Fruit fly (Drosophila melanogaster): Measurements from ENCODE around the gene CG45064.

CG45064 gene

dm6 chrX:14882536-14883118 is at the start of gene CG45064, which contains the start of gene CG45065:
CG45064 (minus strand) TSS chrX:14882586.
CG45065 (minus strand) TSS chrX:14882586.
- TF ChIP-seq CTCF (optimal IDR thresholded peaks at IDR 0.05) (no peak), CG8478 (optimal IDR thresholded peaks at IDR 0.05) (no peak)

dm6 chrX:14931296-14931695 is 48.9 kb upstream of the CG45064 start:
- TF ChIP-seq CTCF (optimal IDR thresholded peaks at IDR 0.05) (no peak), CG8478 (optimal IDR thresholded peaks at IDR 0.05) (no peak)

- TF ChIP-seq CTCF (optimal IDR thresholded peaks at IDR 0.05) (no peak), CG8478 (optimal IDR thresholded peaks at IDR 0.05) (no peak)
Measured at dm6 chrX:14929813-14930212, 47.4 kb upstream of the CG45064 start.

dm6 chrX:14928844-14929243 is 46.5 kb upstream of the CG45064 start, which contains the start of gene CG32591:
CG32591 (minus strand) TSS chrX:14928944.
- TF ChIP-seq CG8478 (optimal IDR thresholded peaks at IDR 0.05) = no peak
- TF ChIP-seq CTCF (optimal IDR thresholded peaks at IDR 0.05) = no peak

dm6 chrX:14923277-14924019 is 41.1 kb upstream of the CG45064 start, which contains the start of gene CG9503:
CG9503 (minus strand) TSS chrX:14923493.
- no peak for TF ChIP-seq CTCF (optimal IDR thresholded peaks at IDR 0.05)

- TF ChIP-seq CG8478 (optimal IDR thresholded peaks at IDR 0.05) (no peak), CTCF (optimal IDR thresholded peaks at IDR 0.05) (no peak)
Measured at dm6 chrX:14922396-14923276, 40.2 kb upstream of the CG45064 start.

- TF ChIP-seq CG8478 (optimal IDR thresholded peaks at IDR 0.05) = no peak
- peak; percentile 67 to 74 for TF ChIP-seq CTCF (optimal IDR thresholded peaks at IDR 0.05)
Measured at dm6 chrX:14918750-14919247, 36.4 kb upstream of the CG45064 start, which contains the start of gene Eo. Eo (minus strand) TSS chrX:14918800.

- TF ChIP-seq CG8478 (optimal IDR thresholded peaks at IDR 0.05) (no peak), CTCF (optimal IDR thresholded peaks at IDR 0.05) (no peak)
Measured at dm6 chrX:14913706-14914303, 31.4 kb upstream of the CG45064 start, which contains the start of gene CG12398. CG12398 (minus strand) TSS chrX:14913812.

- peak; percentile 70 to 72 for TF ChIP-seq CTCF (optimal IDR thresholded peaks at IDR 0.05)
- no peak for TF ChIP-seq CG8478 (optimal IDR thresholded peaks at IDR 0.05)
Measured at dm6 chrX:14910464-14911349, 28.3 kb upstream of the CG45064 start, which contains the start of gene CG14406. CG14406 (minus strand) TSS chrX:14910845.

- TF ChIP-seq CTCF (optimal IDR thresholded peaks at IDR 0.05) (peak; percentile 69 to 83), CG8478 (optimal IDR thresholded peaks at IDR 0.05) (no peak)
Measured at dm6 chrX:14909658-14910378, 27.4 kb upstream of the CG45064 start, which contains the start of gene fiz. fiz (minus strand) TSS chrX:14909708.

dm6 chrX:14909051-14909450 is 26.7 kb upstream of the CG45064 start:
- no peak for TF ChIP-seq CG8478 (optimal IDR thresholded peaks at IDR 0.05)
- no peak for TF ChIP-seq CTCF (optimal IDR thresholded peaks at IDR 0.05)

- no peak for TF ChIP-seq CG8478 (optimal IDR thresholded peaks at IDR 0.05)
- TF ChIP-seq CTCF (optimal IDR thresholded peaks at IDR 0.05) = no peak
Measured at dm6 chrX:14905499-14906044, 23.2 kb upstream of the CG45064 start, which contains the start of gene CG9512. CG9512 (minus strand) TSS chrX:14905549.

All from S2 (cell line).